Worm (Caenorhabditis elegans): ENCODE data around the gene sam-10.

DNA sequence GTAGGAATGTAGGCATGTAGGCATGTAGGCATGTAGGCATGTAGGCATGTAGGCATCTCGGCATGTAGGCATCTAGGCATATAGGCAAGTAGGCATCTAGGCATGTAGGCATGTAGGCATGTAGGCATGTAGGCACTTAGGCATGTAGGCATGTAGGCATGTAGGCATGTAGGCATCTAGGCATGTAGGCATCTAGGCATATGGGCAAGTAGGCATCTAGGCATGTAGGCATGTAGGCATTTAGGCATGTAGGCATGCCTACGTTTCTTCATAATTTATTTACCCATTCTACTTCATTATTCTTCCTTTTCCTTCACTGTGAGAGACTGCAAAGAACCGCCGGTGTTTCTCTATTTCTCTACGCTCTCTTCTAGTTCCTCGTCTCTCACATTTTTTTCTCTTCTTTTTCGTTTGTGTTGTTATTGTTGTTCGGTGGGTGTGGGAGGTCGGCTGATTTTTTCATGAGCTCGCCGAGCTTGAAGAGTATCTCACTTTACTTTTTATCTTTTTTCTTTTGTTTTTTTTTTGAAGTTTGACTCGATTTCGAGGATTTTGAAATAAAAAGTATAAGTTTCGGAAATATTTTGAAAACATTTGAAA, 25.9 kb downstream of the sam-10 start:
- no peak for TF ChIP-seq hlh-11 (tag; optimal IDR thresholded peaks at IDR 0.05)
- no peak for TF ChIP-seq ama-1 (optimal IDR thresholded peaks at IDR 0.05)
- TF ChIP-seq fkh-10 (GFP tag; optimal IDR thresholded peaks at IDR 0.05): no peak
- no peak for TF ChIP-seq ctbp-1 (GFP tag; IDR thresholded peaks at IDR 0.05)
- TF ChIP-seq dpl-1 (GFP tag; optimal IDR thresholded peaks at IDR 0.05): no peak
- TF ChIP-seq zag-1 (tag; optimal IDR thresholded peaks at IDR 0.05): no peak
- no peak for TF ChIP-seq gei-8 (GFP tag; optimal IDR thresholded peaks at IDR 0.05)
- no peak for TF ChIP-seq F37D6.2 (tag; optimal IDR thresholded peaks at IDR 0.05)
- no peak for TF ChIP-seq nhr-41 (GFP tag; IDR thresholded peaks at IDR 0.05)
- TF ChIP-seq ztf-11 (tag; optimal IDR thresholded peaks at IDR 0.05): no peak
- no peak for TF ChIP-seq dve-1 (tag; optimal IDR thresholded peaks at IDR 0.05; ENCODE audit: insufficient read depth)
- TF ChIP-seq attf-4 (tag; optimal IDR thresholded peaks at IDR 0.05): no peak
- TF ChIP-seq nhr-25 (tag; optimal IDR thresholded peaks at IDR 0.05; ENCODE audit: borderline replicate concordance, insufficient read depth): no peak
- no peak for TF ChIP-seq egl-27 (tag; optimal IDR thresholded peaks at IDR 0.05)
